Fruit fly (Drosophila melanogaster) whole organism, wandering third instar larva: Measurements from ENCODE around the gene CG10628.

Source experiments
- Abd-B ChIP-seq: fragments of >200 bp; optimal IDR thresholded peaks from 2 replicates; lab custom pipeline; 2017; ENCODE audit warnings: missing biosample characterization, missing genetic modification characterization
- CG32264 ChIP-seq: fragments of 200-800 bp; sonication (Bioruptor generic); optimal IDR thresholded peaks from 2 replicates; lab custom pipeline; 2016; ENCODE audit warnings: missing biosample characterization, missing genetic modification characterization
- CG9705 ChIP-seq: fragments of 200-800 bp; sonication (Bioruptor generic); optimal IDR thresholded peaks from 2 replicates; lab custom pipeline; 2018; ENCODE audit warnings: missing biosample characterization, mild to moderate bottlenecking, missing genetic modification characterization
- CrebA ChIP-seq: fragments of 200-800 bp; sonication (Bioruptor generic); optimal IDR thresholded peaks from 2 replicates; lab custom pipeline; 2016; ENCODE audit warnings: missing biosample characterization, mild to moderate bottlenecking, missing genetic modification characterization, borderline replicate concordance
- Dfd ChIP-seq: fragments of >200 bp; optimal IDR thresholded peaks from 2 replicates; lab custom pipeline; 2017; ENCODE audit warnings: missing biosample characterization, missing genetic modification characterization
- Dif ChIP-seq: fragments of 200-275, 200-300 bp; sonication (Bioruptor generic); optimal IDR thresholded peaks from 2 replicates; lab custom pipeline; 2018; ENCODE audit warnings: missing biosample characterization, missing genetic modification characterization; ENCODE audit not compliant: partially characterized antibody
- HLH106 ChIP-seq: fragments of 200-800 bp; optimal IDR thresholded peaks from 3 replicates; lab custom pipeline; 2019; ENCODE audit warnings: missing biosample characterization, mild to moderate bottlenecking, missing genetic modification characterization, moderate library complexity
- Hnf4 ChIP-seq: fragments of 200-800 bp; sonication (Bioruptor generic); optimal IDR thresholded peaks from 2 replicates; lab custom pipeline; 2016; ENCODE audit warnings: missing biosample characterization, mild to moderate bottlenecking, missing genetic modification characterization
- Hr78 ChIP-seq: fragments of >200 bp; optimal IDR thresholded peaks from 2 replicates; lab custom pipeline; 2017; ENCODE audit warnings: missing biosample characterization, missing genetic modification characterization
- Hr83 ChIP-seq: fragments of 200-300 bp; sonication (Bioruptor generic); optimal IDR thresholded peaks from 2 replicates; lab custom pipeline; 2016; ENCODE audit warnings: missing biosample characterization, mild to moderate bottlenecking, missing genetic modification characterization, moderate library complexity; ENCODE audit not compliant: poor library complexity, severe bottlenecking
- Myc ChIP-seq: fragments of >200 bp; optimal IDR thresholded peaks from 2 replicates; lab custom pipeline; 2017
- OdsH ChIP-seq: fragments of 200-800 bp; sonication (Bioruptor generic); optimal IDR thresholded peaks from 2 replicates; lab custom pipeline; 2016; ENCODE audit warnings: missing biosample characterization, mild to moderate bottlenecking, missing genetic modification characterization
- Rel ChIP-seq, 2 experiments: fragments of 200-800 bp; sonication (Bioruptor generic) in 1 of 2; optimal IDR thresholded peaks; 2 replicates in 1 of 2; 3 replicates in 1 of 2; lab custom pipeline; 2016 to 2019; ENCODE audit warnings: mild to moderate bottlenecking in 2 of 2, missing biosample characterization in 2 of 2, missing genetic modification characterization in 2 of 2, moderate library complexity in 1 of 2
- Sp1 ChIP-seq: fragments of 200-800 bp; sonication (Bioruptor generic); optimal IDR thresholded peaks from 3 replicates; lab custom pipeline; 2019; ENCODE audit warnings: missing biosample characterization, mild to moderate bottlenecking, missing genetic modification characterization, moderate library complexity
- Vsx2 ChIP-seq: fragments of 200-300, 225-300 bp; sonication (Bioruptor generic); optimal IDR thresholded peaks from 2 replicates; lab custom pipeline; 2018; ENCODE audit warnings: missing biosample characterization, missing genetic modification characterization; ENCODE audit not compliant: partially characterized antibody
- brk ChIP-seq: fragments of 200-800 bp; sonication (Bioruptor generic); optimal IDR thresholded peaks from 2 replicates; lab custom pipeline; 2016; ENCODE audit warnings: missing biosample characterization, mild to moderate bottlenecking, missing genetic modification characterization
- dl ChIP-seq, 2 experiments: fragments of 175-275, 200-275 bp in 1 of 2; fragments of 200-275 bp in 1 of 2; sonication (Bioruptor generic); optimal IDR thresholded peaks; lab custom pipeline; 2018; ENCODE audit warnings: mild to moderate bottlenecking in 2 of 2, missing biosample characterization in 2 of 2, missing genetic modification characterization in 2 of 2, moderate library complexity in 2 of 2; ENCODE audit not compliant: partially characterized antibody in 2 of 2, insufficient read depth in 1 of 2
- dmrt93B ChIP-seq: fragments of 200-800 bp; sonication (Bioruptor generic); optimal IDR thresholded peaks from 2 replicates; lab custom pipeline; 2018; ENCODE audit warnings: missing biosample characterization, mild to moderate bottlenecking, missing genetic modification characterization
- dsf ChIP-seq: sonication (Bioruptor generic); optimal IDR thresholded peaks from 2 replicates; lab custom pipeline; 2016; ENCODE audit warnings: missing biosample characterization, missing genetic modification characterization, borderline replicate concordance
- ey ChIP-seq: fragments of 200-800 bp; sonication (Bioruptor generic); optimal IDR thresholded peaks from 2 replicates; lab custom pipeline; 2016; ENCODE audit warnings: missing biosample characterization, missing genetic modification characterization
- h ChIP-seq: fragments of 200-800 bp; sonication (Bioruptor generic); optimal IDR thresholded peaks from 3 replicates; lab custom pipeline; 2016; ENCODE audit warnings: missing biosample characterization, mild to moderate bottlenecking, missing genetic modification characterization
- jim ChIP-seq: fragments of 175-275, 200-325 bp; sonication (Bioruptor generic); optimal IDR thresholded peaks from 2 replicates; lab custom pipeline; 2016; ENCODE audit warnings: missing biosample characterization, mild to moderate bottlenecking, missing genetic modification characterization
- lola ChIP-seq: fragments of >200 bp; optimal IDR thresholded peaks from 2 replicates; lab custom pipeline; 2017; ENCODE audit warnings: missing biosample characterization, missing genetic modification characterization
- pan ChIP-seq: fragments of >200 bp; optimal IDR thresholded peaks from 2 replicates; lab custom pipeline; 2017
- psq ChIP-seq: fragments of 200-800 bp; sonication (Bioruptor generic); optimal IDR thresholded peaks from 3 replicates; lab custom pipeline; 2017; ENCODE audit warnings: missing biosample characterization, mild to moderate bottlenecking, missing genetic modification characterization, moderate library complexity
- sage ChIP-seq: fragments of 200-800 bp; sonication (Bioruptor generic); optimal IDR thresholded peaks from 2 replicates; lab custom pipeline; 2016; ENCODE audit warnings: missing biosample characterization, mild to moderate bottlenecking, missing genetic modification characterization
- sv ChIP-seq: fragments of 200-800 bp; sonication (Bioruptor generic); optimal IDR thresholded peaks from 3 replicates; lab custom pipeline; 2016; ENCODE audit warnings: missing biosample characterization, missing genetic modification characterization
- usp ChIP-seq: fragments of >200 bp; optimal IDR thresholded peaks from 2 replicates; lab custom pipeline; 2017; ENCODE audit warnings: missing biosample characterization, missing genetic modification characterization
- woc ChIP-seq: sonication (Bioruptor generic); optimal IDR thresholded peaks from 2 replicates; lab custom pipeline; 2016; ENCODE audit warnings: missing biosample characterization, mild to moderate bottlenecking, missing genetic modification characterization

Gene CG10628

DNA sequence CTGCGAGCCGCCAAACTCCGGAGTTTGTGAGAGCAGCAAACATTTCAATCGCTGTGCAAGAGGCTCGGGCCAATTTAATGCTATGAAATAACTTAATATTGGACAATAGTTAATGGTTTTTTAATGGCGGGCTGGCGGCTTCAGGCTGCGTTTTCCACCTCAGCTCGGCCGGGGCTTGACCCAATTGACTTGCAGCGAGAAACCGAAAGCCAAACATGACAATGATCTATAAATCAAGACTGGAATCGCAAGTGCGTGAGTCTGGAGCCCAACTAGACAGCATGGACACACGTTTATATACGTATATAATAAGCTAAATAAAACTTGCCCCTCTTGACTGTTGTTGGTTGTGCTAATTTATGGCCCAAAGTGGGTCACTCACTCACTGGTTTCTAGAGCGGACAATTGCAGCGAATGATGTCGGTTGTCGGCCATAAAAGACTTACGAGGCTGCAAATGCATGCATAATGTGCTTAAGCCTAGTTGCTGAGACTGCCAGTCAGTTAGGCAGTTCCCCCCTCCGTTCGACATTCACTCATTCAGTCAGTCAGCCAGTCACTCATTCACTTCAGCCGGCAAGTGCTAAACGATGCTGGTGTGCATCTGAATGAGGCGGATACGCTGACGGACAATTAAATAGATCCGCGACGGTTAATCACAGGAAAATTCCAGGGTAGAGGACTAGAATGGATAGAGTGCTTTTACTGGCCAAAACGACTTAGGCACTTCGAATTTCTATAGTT is 26.6 kb upstream of the CG10628 start:
- TF ChIP-seq CG32264 (GFP tag; lab: Kevin White, UChicago), result no peak
- TF ChIP-seq sage (GFP tag; lab: Kevin White, UChicago), result no peak

DNA sequence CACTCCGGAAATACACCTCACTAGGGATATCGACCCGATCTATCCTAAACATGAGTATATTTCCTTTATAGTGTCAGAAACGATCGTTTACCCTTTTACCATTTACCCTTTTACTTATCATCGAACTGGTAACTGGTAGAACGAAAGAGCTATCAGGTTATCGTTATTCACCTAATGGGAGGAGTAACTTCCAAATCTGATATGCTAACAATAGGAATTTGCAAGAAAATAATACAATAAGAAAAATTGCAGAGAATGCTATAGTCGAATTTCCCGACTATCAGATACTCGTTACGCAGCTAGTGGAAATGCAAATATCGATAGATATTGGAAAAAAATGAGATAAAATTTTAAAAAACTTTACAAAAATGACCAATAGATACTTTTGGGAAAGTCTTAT is 15.9 kb upstream of the CG10628 start:
- TF ChIP-seq jim (GFP tag; lab: Kevin White, UChicago), result no peak
- TF ChIP-seq Hr83 (GFP tag; lab: Kevin White, UChicago), result no peak
- no peak for TF ChIP-seq psq (GFP tag; lab: Kevin White, UChicago)
- no peak for TF ChIP-seq Abd-B (GFP tag; lab: Kevin White, UChicago)
- TF ChIP-seq sv (GFP tag; lab: Kevin White, UChicago), result no peak
- no peak for TF ChIP-seq Vsx2 (GFP tag; lab: Kevin White, UChicago)
- TF ChIP-seq Dfd (GFP tag; lab: Kevin White, UChicago), result no peak
- no peak for TF ChIP-seq brk (GFP tag; lab: Kevin White, UChicago)
- no peak for TF ChIP-seq dl (GFP tag; optimal IDR thresholded peaks at IDR 0.05; lab: Kevin White, UChicago; ENCODE audit: insufficient read depth in 1 of 2, partially characterized antibody in 2 of 2)

DNA sequence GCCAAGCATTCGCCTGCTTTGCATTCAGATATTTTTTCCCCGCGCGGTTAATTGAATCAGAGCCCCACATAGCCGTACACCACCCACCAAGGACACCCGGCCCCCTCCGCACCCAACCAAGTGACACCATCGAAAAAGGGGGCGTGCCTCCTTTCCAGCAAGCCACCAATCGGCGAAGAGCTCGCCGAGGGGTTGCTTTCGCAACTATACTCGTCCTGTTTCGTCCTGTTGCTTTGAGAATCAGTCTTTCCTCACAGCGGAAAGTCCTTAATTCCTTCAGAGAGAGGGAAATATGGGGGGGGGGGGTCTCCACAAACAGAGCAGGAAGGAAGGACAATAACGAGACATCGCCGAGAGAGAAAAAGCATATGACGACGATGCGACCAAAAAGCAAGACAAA is 11.3 kb upstream of the CG10628 start:
- no peak for TF ChIP-seq jim (GFP tag; lab: Kevin White, UChicago)
- TF ChIP-seq, all 38 proteins: peak for 0

DNA sequence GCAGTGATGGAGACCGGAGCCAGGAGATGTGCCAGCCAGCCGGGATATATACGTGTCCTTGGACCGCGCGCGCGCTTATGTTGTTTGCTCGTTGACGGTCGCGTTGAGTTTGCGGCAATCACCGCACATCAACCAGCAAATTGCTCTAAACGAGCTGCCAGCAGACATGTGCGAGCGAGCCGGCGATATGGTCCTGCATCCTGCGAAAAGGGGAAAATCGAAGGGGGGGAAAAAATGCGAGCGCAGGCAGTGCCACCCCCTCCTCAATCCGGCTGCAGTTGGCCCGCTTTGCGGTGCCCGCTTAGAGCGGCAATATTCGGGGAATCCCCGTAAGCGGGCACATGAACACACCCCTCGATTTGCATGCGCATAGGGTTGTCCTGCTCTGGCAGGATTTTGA is 10.6 kb upstream of the CG10628 start, which contains the start of gene bsh:
TSS of gene bsh (minus strand) at position 101 of the 400 bp plus-strand sequence.
- TF ChIP-seq CG32264 (GFP tag; lab: Kevin White, UChicago), result no peak
- TF ChIP-seq brk (GFP tag; lab: Kevin White, UChicago), result no peak
- TF ChIP-seq Dfd (GFP tag; lab: Kevin White, UChicago), result no peak
- no peak for TF ChIP-seq h
- no peak for TF ChIP-seq lola
- TF ChIP-seq dmrt93B (GFP tag; lab: Kevin White, UChicago), result no peak
- TF ChIP-seq psq (GFP tag; lab: Kevin White, UChicago), result no peak
- TF ChIP-seq Myc (lab: Kevin White, UChicago), result no peak
- no peak for TF ChIP-seq dl (GFP tag; optimal IDR thresholded peaks at IDR 0.05; lab: Kevin White, UChicago; ENCODE audit: insufficient read depth in 1 of 2, partially characterized antibody in 2 of 2)
- TF ChIP-seq Abd-B (GFP tag; lab: Kevin White, UChicago), result no peak
- TF ChIP-seq dsf (GFP tag; lab: Kevin White, UChicago), result no peak
- no peak for TF ChIP-seq woc (GFP tag; lab: Kevin White, UChicago)
- no peak for TF ChIP-seq sage (GFP tag; lab: Kevin White, UChicago)
- no peak for TF ChIP-seq HLH106 (tag; lab: Kevin White, UChicago)
- TF ChIP-seq CG9705 (GFP tag; lab: Kevin White, UChicago), result no peak
- no peak for TF ChIP-seq Rel (GFP tag; optimal IDR thresholded peaks at IDR 0.05; lab: Kevin White, UChicago)
- no peak for TF ChIP-seq Rel (tag; optimal IDR thresholded peaks at IDR 0.05; lab: Kevin White, UChicago)
- TF ChIP-seq ey (GFP tag; lab: Kevin White, UChicago), result no peak
- no peak for TF ChIP-seq Hr83 (GFP tag; lab: Kevin White, UChicago)
- TF ChIP-seq Vsx2 (GFP tag; lab: Kevin White, UChicago), result no peak
- TF ChIP-seq CrebA, result no peak
- TF ChIP-seq, all 38 proteins: peak for 0

DNA sequence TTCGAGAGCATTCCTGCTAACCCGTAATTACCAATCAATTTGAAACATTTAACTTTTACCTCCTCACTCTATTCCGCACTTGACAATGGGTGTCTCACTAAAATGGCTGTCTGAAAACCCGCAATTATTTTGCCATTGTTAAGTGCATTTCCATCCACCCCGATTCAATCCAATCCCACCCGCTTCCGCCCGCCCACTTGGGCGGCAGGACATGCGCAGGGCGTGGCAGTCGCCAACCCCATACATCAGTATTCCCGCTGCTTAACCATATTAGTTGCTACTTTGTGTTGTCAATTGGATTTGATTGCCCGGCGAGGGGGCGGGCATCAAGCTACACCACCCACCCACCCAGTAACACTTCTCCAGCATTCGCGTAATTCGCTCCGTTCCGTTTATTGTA is 7.0 kb upstream of the CG10628 start:
- no peak for TF ChIP-seq Abd-B (GFP tag; lab: Kevin White, UChicago)
- no peak for TF ChIP-seq usp (GFP tag; lab: Kevin White, UChicago)
- TF ChIP-seq Hr78, result no peak
- no peak for TF ChIP-seq brk (GFP tag; lab: Kevin White, UChicago)
- no peak for TF ChIP-seq lola
- TF ChIP-seq CG9705 (GFP tag; lab: Kevin White, UChicago), result no peak
- TF ChIP-seq Sp1 (GFP tag; lab: Kevin White, UChicago), result no peak

DNA sequence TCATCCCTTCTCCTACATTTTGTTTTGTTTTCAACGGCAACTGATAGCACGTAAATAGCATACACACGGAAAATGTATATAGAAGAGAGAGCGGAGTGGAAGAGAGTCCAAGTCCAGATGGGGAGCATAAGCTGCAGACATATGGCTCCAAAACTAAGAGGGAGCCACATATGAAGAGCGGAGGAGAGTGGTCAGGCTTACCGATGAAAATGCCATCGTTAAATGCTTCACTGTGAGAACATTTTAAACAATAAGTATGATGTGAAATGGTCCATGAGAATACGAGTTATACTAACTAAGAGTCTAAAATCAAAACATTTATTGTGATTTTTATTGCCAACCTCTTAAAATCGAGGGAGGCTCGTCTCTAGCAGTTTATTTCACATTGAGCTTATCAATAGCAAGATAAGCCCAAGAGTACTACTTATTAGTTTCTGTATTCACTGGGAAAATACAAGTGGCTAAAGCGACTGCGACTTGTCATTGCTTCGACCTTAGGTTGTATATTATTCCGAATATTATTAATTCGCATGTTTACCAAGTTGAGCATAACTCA is 6.2 kb upstream of the CG10628 start:
- TF ChIP-seq Hnf4 (no peak), Myc (lab: Kevin White, UChicago) (no peak), Dif (GFP tag; lab: Kevin White, UChicago) (peak; percentile 83), Hr83 (GFP tag; lab: Kevin White, UChicago) (no peak), dl (GFP tag; optimal IDR thresholded peaks at IDR 0.05; lab: Kevin White, UChicago; ENCODE audit: insufficient read depth in 1 of 2, partially characterized antibody in 2 of 2) (peak; percentile 0 to 77), OdsH (no peak), brk (GFP tag; lab: Kevin White, UChicago) (no peak), pan (lab: Kevin White, UChicago) (no peak)
